Fruit fly (Drosophila melanogaster) whole organism: Measurements from ENCODE around the gene Tre1.

ENCODE experiments used
- CG8478 ChIP-seq: fragments of >200 bp; optimal IDR thresholded peaks from 2 replicates; lab custom pipeline; 2018; ENCODE audit warnings: inconsistent platforms
- Dll ChIP-seq: fragments of >200 bp; optimal IDR thresholded peaks from 2 replicates; lab custom pipeline; 2017
- EcR ChIP-seq, 2 experiments: fragments of >200 bp; optimal IDR thresholded peaks; 2 replicates each; lab custom pipeline; 2017; ENCODE audit warnings: missing biosample characterization in 2 of 2, missing genetic modification characterization in 2 of 2, missing genetic modification reagents in 2 of 2
- pan ChIP-seq: fragments of >200 bp; optimal IDR thresholded peaks from 2 replicates; lab custom pipeline; 2017
- psq ChIP-seq: fragments of >200 bp; optimal IDR thresholded peaks from 2 replicates; lab custom pipeline; 2017
- usp ChIP-seq: fragments of >200 bp; optimal IDR thresholded peaks from 2 replicates; lab custom pipeline; 2017; ENCODE audit warnings: missing biosample characterization, missing genetic modification characterization, mixed read lengths

The Tre1 gene

dm6 chrX:5699824-5700498 is 20.2 kb upstream of the Tre1 start:
- TF ChIP-seq EcR (GFP tag; optimal IDR thresholded peaks at IDR 0.05; lab: Kevin White, UChicago) (no peak), pan (lab: Kevin White, UChicago) (peak; percentile 70), CG8478 (lab: Kevin White, UChicago) (no peak), usp (no peak)

DNA sequence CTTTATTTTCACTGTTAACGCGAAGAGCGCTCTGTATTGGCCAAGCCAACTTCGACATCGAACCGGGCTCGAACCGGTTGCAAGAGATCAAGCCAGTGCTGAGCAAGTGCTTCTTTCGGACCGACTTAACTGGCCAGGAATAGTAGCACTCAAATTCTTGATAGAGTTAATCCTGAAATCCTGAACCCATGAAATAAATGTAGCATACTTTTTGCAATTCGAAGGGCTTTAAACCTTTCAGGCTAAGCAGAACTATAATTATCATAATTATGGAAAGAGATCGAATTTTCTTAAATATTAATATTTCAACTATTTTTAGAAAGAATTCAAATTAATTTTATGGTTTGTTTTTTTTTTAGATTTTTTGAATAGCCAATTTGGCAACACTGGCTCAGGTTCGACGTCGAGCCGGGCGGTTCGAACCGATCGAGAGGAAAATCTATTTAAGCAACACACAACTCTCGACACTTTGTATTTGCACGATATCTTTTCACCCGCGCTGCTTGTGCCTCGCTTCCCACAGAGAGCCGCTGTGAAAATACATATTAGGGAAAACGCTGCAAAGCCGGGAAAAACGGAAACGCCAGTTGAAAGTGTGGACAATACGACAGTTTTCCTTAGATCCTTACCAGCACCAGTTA is 18.4 kb upstream of the Tre1 start, which contains the start of gene AdamTS-B:
TSS of gene AdamTS-B (plus strand) at position 471 of the 641 bp plus-strand sequence.
- TF ChIP-seq Dll (lab: Kevin White, UChicago) = no peak
- TF ChIP-seq CG8478 (lab: Kevin White, UChicago) = no peak
- TF ChIP-seq usp = no peak
- no peak for TF ChIP-seq pan (lab: Kevin White, UChicago)
- no peak for TF ChIP-seq EcR (GFP tag; optimal IDR thresholded peaks at IDR 0.05; lab: Kevin White, UChicago)
- TF ChIP-seq psq = no peak

DNA sequence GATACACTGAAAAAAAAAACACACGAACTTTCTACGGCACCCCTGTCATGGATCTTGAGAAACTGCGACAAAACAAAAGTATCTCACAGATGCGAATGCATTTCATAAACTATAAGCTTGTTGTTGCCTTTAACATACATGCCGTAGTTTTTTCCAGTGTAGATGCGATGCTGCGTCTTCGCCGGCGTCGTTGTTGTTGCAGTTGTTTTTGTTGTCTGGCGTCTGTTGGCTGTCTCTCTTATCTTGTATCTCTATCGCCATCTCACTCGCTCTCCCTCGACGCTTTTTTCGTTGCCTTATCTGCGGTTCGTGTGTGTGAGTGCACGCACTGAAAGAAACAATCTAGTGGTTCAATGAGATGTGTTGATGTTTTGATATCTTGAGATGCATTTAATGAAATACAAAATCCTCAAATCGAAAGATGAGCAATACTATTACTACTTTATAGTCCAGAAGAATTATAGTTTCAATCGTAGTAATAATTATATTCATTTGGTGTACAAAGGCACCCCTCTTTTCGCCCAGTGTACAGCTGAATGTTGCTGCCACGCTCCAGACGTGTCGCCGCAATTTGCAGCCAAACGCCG is 16.8 kb upstream of the Tre1 start:
- TF ChIP-seq EcR (GFP tag; optimal IDR thresholded peaks at IDR 0.05; lab: Kevin White, UChicago) (no peak), Dll (lab: Kevin White, UChicago) (no peak), CG8478 (lab: Kevin White, UChicago) (no peak), pan (lab: Kevin White, UChicago) (no peak), usp (no peak), psq (no peak)

DNA sequence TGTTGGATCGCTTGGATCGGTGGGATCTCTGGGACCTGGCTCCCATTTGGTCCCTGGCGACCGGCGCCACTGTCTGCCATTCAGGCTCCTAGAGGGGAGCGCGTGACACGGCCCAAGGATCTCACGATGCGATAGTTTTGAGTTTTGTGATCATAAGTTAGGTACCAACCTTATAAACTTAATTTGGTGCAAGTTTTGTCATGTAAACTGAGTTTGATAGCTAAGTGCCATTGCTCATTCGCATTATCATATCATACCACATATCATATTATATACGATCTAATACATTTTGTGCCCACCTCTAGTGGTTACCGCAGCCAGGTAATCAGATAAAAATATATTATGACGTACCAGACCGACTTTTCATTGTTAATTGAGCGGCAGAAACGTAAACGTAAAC is 16.2 kb upstream of the Tre1 start:
- TF ChIP-seq Dll (lab: Kevin White, UChicago) (no peak), pan (lab: Kevin White, UChicago) (no peak), usp (no peak), psq (no peak), EcR (GFP tag; optimal IDR thresholded peaks at IDR 0.05; lab: Kevin White, UChicago) (no peak), CG8478 (lab: Kevin White, UChicago) (no peak)

dm6 chrX:5695035-5695434 is 15.3 kb upstream of the Tre1 start, which contains the start of gene CG3149:
TSS of gene CG3149 (minus strand) at chrX:5695205.
- TF ChIP-seq EcR (GFP tag; optimal IDR thresholded peaks at IDR 0.05; lab: Kevin White, UChicago) (no peak), pan (lab: Kevin White, UChicago) (no peak), usp (no peak), psq (no peak), Dll (lab: Kevin White, UChicago) (no peak), CG8478 (lab: Kevin White, UChicago) (no peak)

DNA sequence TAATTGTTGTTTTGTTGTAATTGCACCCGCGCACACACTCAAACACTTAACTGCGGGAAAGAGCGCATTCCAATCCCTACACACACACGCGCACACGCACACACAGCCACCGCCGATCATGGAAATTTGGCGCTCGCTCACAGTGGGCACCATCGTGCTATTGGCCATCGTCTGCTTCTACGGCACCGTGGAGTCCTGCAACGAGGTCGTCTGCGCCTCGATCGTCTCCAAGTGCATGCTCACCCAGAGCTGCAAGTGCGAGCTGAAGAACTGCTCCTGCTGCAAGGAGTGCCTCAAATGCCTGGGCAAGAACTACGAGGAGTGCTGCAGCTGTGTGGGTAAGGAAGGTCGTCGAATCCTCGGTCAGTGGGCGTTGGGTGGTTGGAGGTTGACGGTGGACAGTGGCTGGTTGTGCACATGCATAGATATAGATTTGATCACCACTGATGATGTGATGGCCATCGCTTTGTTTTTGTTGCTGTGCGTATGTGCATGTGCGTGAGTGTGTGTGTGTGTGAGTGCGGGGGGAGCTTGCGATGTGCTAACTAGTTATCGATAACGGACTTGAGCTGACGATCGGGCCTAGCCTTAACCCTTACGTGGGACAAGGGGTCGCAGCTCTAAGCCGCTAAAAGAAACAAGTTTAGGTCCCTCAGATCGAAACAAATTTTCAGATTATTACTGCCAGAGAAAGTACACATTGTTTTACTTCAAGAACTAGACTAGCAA is 11.0 kb upstream of the Tre1 start:
- TF ChIP-seq CG8478 (lab: Kevin White, UChicago) = no peak
- no peak for TF ChIP-seq Dll (lab: Kevin White, UChicago)
- no peak for TF ChIP-seq EcR (GFP tag; optimal IDR thresholded peaks at IDR 0.05; lab: Kevin White, UChicago)
- TF ChIP-seq pan (lab: Kevin White, UChicago) = no peak
- no peak for TF ChIP-seq psq
- TF ChIP-seq usp = no peak

DNA sequence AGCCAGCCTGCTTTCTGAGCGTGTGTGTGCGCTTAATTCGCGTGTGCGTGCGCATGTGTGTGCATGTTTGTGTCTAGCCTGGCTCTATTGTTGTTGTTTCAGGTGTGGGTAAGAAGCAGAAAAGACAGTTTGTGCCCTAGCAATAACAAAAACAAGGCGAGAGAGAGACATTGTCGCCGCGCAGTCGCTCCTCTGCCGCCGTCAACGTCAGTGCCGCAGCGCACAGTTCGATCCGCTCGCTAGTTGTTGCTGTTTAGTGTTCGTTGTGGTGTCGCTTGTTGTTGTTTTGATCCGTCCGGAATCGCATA is 10.4 kb upstream of the Tre1 start:
- TF ChIP-seq Dll (lab: Kevin White, UChicago) = no peak
- no peak for TF ChIP-seq CG8478 (lab: Kevin White, UChicago)
- no peak for TF ChIP-seq usp

DNA sequence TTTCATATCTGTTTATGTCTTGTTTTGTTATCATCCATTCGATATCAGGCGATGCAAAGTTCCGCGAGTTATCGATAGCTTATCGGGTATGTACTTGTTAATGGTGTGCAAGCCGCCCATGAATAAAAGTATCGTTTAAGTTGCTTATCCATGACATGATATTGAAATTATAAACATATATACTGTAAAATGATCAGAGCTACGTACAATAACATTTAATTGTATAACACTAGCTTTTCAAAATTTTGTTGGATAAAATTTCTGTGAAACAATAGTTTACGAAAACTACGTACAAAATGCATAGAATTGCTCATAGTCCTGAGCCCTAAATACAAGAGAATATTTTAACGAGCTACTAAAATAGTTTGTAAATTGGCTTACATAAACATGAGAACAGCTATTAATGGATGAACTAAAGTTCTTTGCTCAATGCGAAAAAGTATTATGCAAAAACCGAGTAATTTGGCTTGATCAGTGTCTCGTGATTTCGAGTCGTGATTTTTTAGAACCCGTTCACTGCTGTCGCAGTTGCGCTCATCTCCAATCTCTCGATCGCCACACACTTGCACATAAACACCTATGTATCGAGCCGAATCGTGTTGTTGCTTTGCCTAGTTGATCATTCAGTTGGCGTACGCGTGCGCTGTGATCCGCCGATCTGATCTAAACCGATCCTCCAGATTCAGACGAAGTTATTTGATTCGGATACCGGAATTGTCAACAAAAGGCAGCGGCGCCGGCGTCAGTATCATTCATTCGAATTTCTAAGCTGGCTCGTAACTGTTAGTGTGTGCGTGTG is 9.8 kb upstream of the Tre1 start, which contains the start of the genes PGAP1 and cv:
TSS of gene PGAP1 (minus strand) at position 57 of the 799 bp plus-strand sequence.
TSS of gene cv (plus strand) at position 586 of the 799 bp plus-strand sequence.
- TF ChIP-seq psq (no peak), usp (no peak), CG8478 (lab: Kevin White, UChicago) (no peak), pan (lab: Kevin White, UChicago) (no peak), Dll (lab: Kevin White, UChicago) (no peak), EcR (GFP tag; optimal IDR thresholded peaks at IDR 0.05; lab: Kevin White, UChicago) (no peak)

dm6 chrX:5682940-5683339 is 3.2 kb upstream of the Tre1 start, which contains the start of gene CG42449:
TSS of gene CG42449 (plus strand) at chrX:5683240.
- no peak for TF ChIP-seq Dll (lab: Kevin White, UChicago)

dm6 chrX:5679079-5679932 is 471 bp downstream of the Tre1 start:
- no peak for TF ChIP-seq psq
- no peak for TF ChIP-seq EcR (GFP tag; optimal IDR thresholded peaks at IDR 0.05; lab: Kevin White, UChicago)
- TF ChIP-seq usp = no peak
- TF ChIP-seq Dll (lab: Kevin White, UChicago) = no peak
- TF ChIP-seq CG8478 (lab: Kevin White, UChicago) = no peak
- TF ChIP-seq pan (lab: Kevin White, UChicago) = no peak

dm6 chrX:5678178-5678470 is 1.7 kb downstream of the Tre1 start:
- TF ChIP-seq EcR (GFP tag; optimal IDR thresholded peaks at IDR 0.05; lab: Kevin White, UChicago) = no peak
- TF ChIP-seq usp = no peak
- TF ChIP-seq Dll (lab: Kevin White, UChicago) = no peak
- no peak for TF ChIP-seq psq
- no peak for TF ChIP-seq CG8478 (lab: Kevin White, UChicago)
- no peak for TF ChIP-seq pan (lab: Kevin White, UChicago)
